Fruit fly (Drosophila melanogaster): Measurements from ENCODE around the gene hay.

Gene hay

DNA sequence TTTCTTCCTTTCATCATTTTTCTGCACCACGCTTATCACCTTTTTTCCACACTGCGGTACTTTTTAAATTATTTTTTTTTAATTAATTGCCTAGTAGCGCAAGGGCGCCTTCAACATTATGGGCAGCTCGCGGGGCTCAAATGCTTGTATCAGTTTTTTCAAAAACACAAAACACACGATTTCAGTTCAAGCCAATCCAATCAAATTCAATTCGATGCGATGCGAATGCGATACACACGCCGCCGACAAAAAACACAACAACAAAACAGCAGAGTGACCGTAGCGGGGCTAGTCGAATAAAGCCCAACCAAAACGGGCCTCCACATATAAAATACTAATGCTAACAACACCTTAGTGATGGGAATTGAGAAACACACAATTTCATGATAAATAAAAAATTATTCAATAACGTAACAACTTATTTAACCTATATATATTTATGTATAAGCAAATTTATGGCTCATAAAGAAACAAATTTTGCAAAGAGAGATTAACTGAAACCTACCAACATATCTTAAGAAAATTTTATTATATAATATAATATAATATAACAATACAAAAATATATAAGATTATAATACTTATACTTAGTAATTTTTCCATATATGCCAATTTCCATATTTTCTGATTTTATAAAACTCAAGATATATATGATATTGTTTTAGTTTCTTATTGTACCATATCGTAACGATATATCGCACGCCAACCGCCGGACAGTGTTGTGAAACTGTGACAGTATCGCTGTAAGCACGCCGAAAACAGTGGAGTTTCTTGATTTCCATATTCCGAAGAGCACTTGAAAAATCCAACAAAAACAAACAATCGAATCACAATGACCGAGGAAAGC is 30.1 kb downstream of the hay start, which contains the start of the genes CG32066 and CG8003 (continued):
- TF ChIP-seq klu (GFP tag; IDR thresholded peaks at IDR 0.05) = no peak
- no peak for TF ChIP-seq gcm (GFP tag; optimal IDR thresholded peaks at IDR 0.05)
- TF ChIP-seq Atf6 (GFP tag; IDR thresholded peaks at IDR 0.05) = peak; percentile 40; the same call in 1 of the 2 replicates
- TF ChIP-seq Doc2 (GFP tag; IDR thresholded peaks at IDR 0.05) = no peak
- peak; percentile 96 for TF ChIP-seq inv (GFP tag; IDR thresholded peaks at IDR 0.05; ENCODE audit: partially characterized antibody)
- no peak for TF ChIP-seq cato (GFP tag; optimal IDR thresholded peaks at IDR 0.05; ENCODE audit: borderline replicate concordance)
- TF ChIP-seq BtbVII (GFP tag; optimal IDR thresholded peaks at IDR 0.05) = peak; percentile 68
- TF ChIP-seq CG10147 (GFP tag; optimal IDR thresholded peaks at IDR 0.05) = no peak
- TF ChIP-seq bcd (GFP tag; optimal IDR thresholded peaks at IDR 0.05) = no peak
- TF ChIP-seq emc (GFP tag; optimal IDR thresholded peaks at IDR 0.05) = no peak
- TF ChIP-seq CG3726 (GFP tag; IDR thresholded peaks at IDR 0.05) = no peak
- TF ChIP-seq CG8359 (GFP tag; optimal IDR thresholded peaks at IDR 0.05; ENCODE audit: borderline replicate concordance) = no peak
- no peak for TF ChIP-seq tx (GFP tag; optimal IDR thresholded peaks at IDR 0.05)
- TF ChIP-seq CG1647 (GFP tag; optimal IDR thresholded peaks at IDR 0.05) = peak; percentile 1
- peak; percentile 89 for TF ChIP-seq hbn (GFP tag; IDR thresholded peaks at IDR 0.05; ENCODE audit: partially characterized antibody)
- TF ChIP-seq ken (GFP tag; IDR thresholded peaks at IDR 0.05) = peak; percentile 28; the same call in 1 of the 3 replicates
- TF ChIP-seq Dip2 (GFP tag; IDR thresholded peaks at IDR 0.05) = no peak
- no peak for TF ChIP-seq Hey (tag; optimal IDR thresholded peaks at IDR 0.05)
- TF ChIP-seq CG17328 (GFP tag; IDR thresholded peaks at IDR 0.05) = 0 out of 2 replicates have a peak, but pooled peaks have one; percentile 17
- TF ChIP-seq ash1 (GFP tag; optimal IDR thresholded peaks at IDR 0.05) = no peak
- peak; percentile 40 for TF ChIP-seq CG9727 (GFP tag; optimal IDR thresholded peaks at IDR 0.05)
- peak; percentile 52; the same call in 1 of the 3 replicates for TF ChIP-seq CG11456 (GFP tag; IDR thresholded peaks at IDR 0.05)
- no peak for TF ChIP-seq crol (GFP tag; IDR thresholded peaks at IDR 0.05)
- no peak for TF ChIP-seq CG4730 (GFP tag; IDR thresholded peaks at IDR 0.05)
- TF ChIP-seq CG10462 (GFP tag; optimal IDR thresholded peaks at IDR 0.05) = no peak
- TF ChIP-seq Dbx (GFP tag; IDR thresholded peaks at IDR 0.05) = peak; percentile 50; the same call in 2 of the 3 replicates
- no peak for TF ChIP-seq her (GFP tag; optimal IDR thresholded peaks at IDR 0.05)
- peak; percentile 56 for TF ChIP-seq CG4820 (GFP tag; optimal IDR thresholded peaks at IDR 0.05)
- peak; percentile 66 for TF ChIP-seq CG7987 (GFP tag; optimal IDR thresholded peaks at IDR 0.05)
- no peak for TF ChIP-seq pita (GFP tag; optimal IDR thresholded peaks at IDR 0.05)
- TF ChIP-seq row (GFP tag; IDR thresholded peaks at IDR 0.05) = peak; percentile 82
- no peak for TF ChIP-seq Hr78 (GFP tag; optimal IDR thresholded peaks at IDR 0.05)
- TF ChIP-seq vfl (GFP tag; optimal IDR thresholded peaks at IDR 0.05) = peak; percentile 40
- peak; percentile 65 for TF ChIP-seq Aef1 (GFP tag; IDR thresholded peaks at IDR 0.05)
- TF ChIP-seq dysf (GFP tag; IDR thresholded peaks at IDR 0.05) = no peak
- peak; percentile 83; the same call in 2 of the 3 replicates for TF ChIP-seq Doc3 (GFP tag; IDR thresholded peaks at IDR 0.05; ENCODE audit: partially characterized antibody)
- TF ChIP-seq CG9437 (GFP tag; optimal IDR thresholded peaks at IDR 0.05) = peak; percentile 68
- TF ChIP-seq dati (GFP tag; IDR thresholded peaks at IDR 0.05) = no peak
- no peak for TF ChIP-seq CG12155 (GFP tag; optimal IDR thresholded peaks at IDR 0.05)
- TF ChIP-seq dimm (GFP tag; IDR thresholded peaks at IDR 0.05) = 0 out of 2 replicates have a peak, but pooled peaks have one; percentile 10
- TF ChIP-seq sqz (GFP tag; optimal IDR thresholded peaks at IDR 0.05) = peak; percentile 85
- TF ChIP-seq mirr (GFP tag; optimal IDR thresholded peaks at IDR 0.05) = peak; percentile 8
- peak; percentile 24 for TF ChIP-seq HmgZ (tag; optimal IDR thresholded peaks at IDR 0.05)
- TF ChIP-seq CG3163 (GFP tag; optimal IDR thresholded peaks at IDR 0.05) = no peak
- TF ChIP-seq Spps (tag; optimal IDR thresholded peaks at IDR 0.05) = no peak
- peak; percentile 5 for TF ChIP-seq caup (GFP tag; optimal IDR thresholded peaks at IDR 0.05; ENCODE audit: severe bottlenecking)
- TF ChIP-seq dm (GFP tag; optimal IDR thresholded peaks at IDR 0.05) = peak; percentile 3
- peak; percentile 96 for TF ChIP-seq nerfin-1 (tag; optimal IDR thresholded peaks at IDR 0.05)
- no peak for TF ChIP-seq CG10274 (GFP tag; optimal IDR thresholded peaks at IDR 0.05)
